Worm (Caenorhabditis elegans) whole organism, young adult: ENCODE data around the gene nhr-97.

ENCODE experiments used
- B0336.3 ChIP-seq: fragments of 200-800 bp; sonication (Bioruptor generic); IDR thresholded peaks from 2 replicates; pipeline ENCODE4 v1.3.6; 2022; ENCODE audit warnings: missing genetic modification characterization, missing compliant biosample characterization
- C06A6.2 ChIP-seq: fragments of 200-800 bp; sonication (Bioruptor generic); conservative IDR thresholded peaks from 2 replicates; pipeline ENCODE4 v1.3.6; 2022; ENCODE audit warnings: missing genetic modification characterization, missing compliant biosample characterization
- C17E4.6 ChIP-seq: fragments of 200-800 bp; sonication (Bioruptor generic); IDR thresholded peaks from 2 replicates; pipeline ENCODE4 v1.3.6; 2022; ENCODE audit warnings: missing genetic modification reagents, missing genetic modification characterization, missing compliant biosample characterization
- F22D6.2 ChIP-seq: sonication (generic microtip); optimal IDR thresholded peaks from 2 replicates; lab custom pipeline; 2016; ENCODE audit warnings: mild to moderate bottlenecking, missing genetic modification characterization, missing compliant biosample characterization
- F49E8.2 ChIP-seq: sonication (generic microtip); optimal IDR thresholded peaks from 3 replicates; lab custom pipeline; 2017; ENCODE audit warnings: missing genetic modification characterization, mild to moderate bottlenecking, missing compliant biosample characterization, antibody characterized with exemption, moderate library complexity; ENCODE audit not compliant: insufficient read depth
- F55B11.4 ChIP-seq: sonication (generic microtip); optimal IDR thresholded peaks from 2 replicates; lab custom pipeline; 2016; ENCODE audit warnings: missing compliant biosample characterization, missing genetic modification characterization, borderline replicate concordance; ENCODE audit not compliant: insufficient read depth
- K12H6.12 ChIP-seq: fragments of 200-800 bp; sonication (Bioruptor generic); optimal IDR thresholded peaks from 2 replicates; lab custom pipeline; 2018; ENCODE audit warnings: mild to moderate bottlenecking, missing genetic modification characterization, missing compliant biosample characterization
- Y79H2A.3 ChIP-seq: fragments of 200-800 bp; sonication (Bioruptor generic); conservative IDR thresholded peaks from 2 replicates; pipeline ENCODE4 v1.3.6; 2022; ENCODE audit warnings: missing genetic modification reagents, missing genetic modification characterization, missing compliant biosample characterization
- ama-1 ChIP-seq, 3 experiments: fragments of 150-350 bp in 1 of 3; sonication (generic microtip) in 2 of 3; optimal IDR thresholded peaks; 2 replicates each; lab custom pipeline; 2014 to 2018; ENCODE audit warnings: missing biosample characterization in 2 of 3, missing genetic modification characterization in 2 of 3, missing genetic modification reagents in 2 of 3
- atf-7 ChIP-seq: sonication (generic microtip); optimal IDR thresholded peaks from 2 replicates; lab custom pipeline; 2017; ENCODE audit warnings: mild to moderate bottlenecking, missing genetic modification characterization, missing compliant biosample characterization
- attf-5 ChIP-seq: fragments of 200-800 bp; sonication (Bioruptor generic); optimal IDR thresholded peaks from 2 replicates; lab custom pipeline; 2018; ENCODE audit warnings: mild to moderate bottlenecking, missing genetic modification characterization, missing compliant biosample characterization
- cebp-1 ChIP-seq, 2 experiments: fragments of 200-800 bp in 1 of 2; sonication (Bioruptor generic) in 1 of 2; sonication (generic microtip) in 1 of 2; IDR thresholded peaks in 1 of 2; optimal IDR thresholded peaks in 1 of 2; 2 replicates each; pipeline versions ENCODE4 v1.3.6 to Lab custom; 2017 to 2022; ENCODE audit warnings: missing compliant biosample characterization in 2 of 2, missing genetic modification characterization in 2 of 2, mild to moderate bottlenecking in 1 of 2, missing genetic modification reagents in 1 of 2, moderate library complexity in 1 of 2
- ceh-58 ChIP-seq: fragments of 200-800 bp; sonication (Bioruptor generic); IDR thresholded peaks from 2 replicates; pipeline ENCODE4 v1.3.6; 2022; ENCODE audit warnings: missing genetic modification characterization, missing compliant biosample characterization
- ceh-79 ChIP-seq: sonication (generic microtip); optimal IDR thresholded peaks from 2 replicates; lab custom pipeline; 2017; ENCODE audit warnings: mild to moderate bottlenecking, missing genetic modification characterization, missing compliant biosample characterization
- efl-1 ChIP-seq: fragments of 150-350 bp; optimal IDR thresholded peaks from 2 replicates; lab custom pipeline; 2014; ENCODE audit warnings: missing biosample characterization, missing genetic modification reagents, missing genetic modification characterization
- egl-44 ChIP-seq: fragments of 200-800 bp; sonication (Bioruptor generic); IDR thresholded peaks from 2 replicates; pipeline ENCODE4 v1.3.6; 2022; ENCODE audit warnings: missing genetic modification reagents, missing genetic modification characterization, missing compliant biosample characterization
- ets-4 ChIP-seq: fragments of 200-800 bp; sonication (Bioruptor generic); optimal IDR thresholded peaks from 2 replicates; lab custom pipeline; 2018; ENCODE audit warnings: mild to moderate bottlenecking, missing genetic modification characterization, missing compliant biosample characterization
- fkh-3 ChIP-seq: sonication (generic microtip); optimal IDR thresholded peaks from 2 replicates; lab custom pipeline; 2016; ENCODE audit warnings: mild to moderate bottlenecking, missing genetic modification characterization, missing compliant biosample characterization
- hmg-1.2 ChIP-seq: fragments of 200-800 bp; sonication (Bioruptor generic); IDR thresholded peaks from 2 replicates; pipeline ENCODE4 v1.3.6; 2022; ENCODE audit warnings: missing genetic modification reagents, missing genetic modification characterization, missing compliant biosample characterization
- lag-1 ChIP-seq: fragments of 200-800 bp; sonication (Bioruptor generic); IDR thresholded peaks from 2 replicates; pipeline ENCODE4 v1.3.6; 2022; ENCODE audit warnings: missing genetic modification reagents, missing genetic modification characterization, missing compliant biosample characterization
- lin-40 ChIP-seq: sonication (generic microtip); optimal IDR thresholded peaks from 2 replicates; lab custom pipeline; 2016; ENCODE audit warnings: missing genetic modification characterization, mild to moderate bottlenecking, missing compliant biosample characterization, missing genotype, missing genetic modification reagents
- lsl-1 ChIP-seq: fragments of 200-800 bp; sonication (Bioruptor generic); optimal IDR thresholded peaks from 2 replicates; lab custom pipeline; 2018; ENCODE audit warnings: mild to moderate bottlenecking, missing genetic modification characterization, moderate library complexity, missing compliant biosample characterization
- lsy-27 ChIP-seq: sonication (generic microtip); optimal IDR thresholded peaks from 2 replicates; lab custom pipeline; 2017; ENCODE audit warnings: missing genetic modification characterization, mild to moderate bottlenecking, missing compliant biosample characterization, antibody characterized with exemption, missing genotype, borderline replicate concordance; ENCODE audit not compliant: insufficient read depth
- madf-10 ChIP-seq: sonication (generic microtip); optimal IDR thresholded peaks from 2 replicates; lab custom pipeline; 2016; ENCODE audit warnings: mild to moderate bottlenecking, missing genetic modification characterization, missing compliant biosample characterization
- madf-3 ChIP-seq: fragments of 200-800 bp; sonication (Bioruptor generic); IDR thresholded peaks from 2 replicates; pipeline ENCODE4 v1.3.6; 2022; ENCODE audit warnings: missing genetic modification reagents, missing genetic modification characterization, missing compliant biosample characterization
- mel-28 ChIP-seq: sonication (generic microtip); optimal IDR thresholded peaks from 2 replicates; lab custom pipeline; 2016; ENCODE audit warnings: borderline replicate concordance, mild to moderate bottlenecking, missing genetic modification characterization, missing compliant biosample characterization
- nfya-2 ChIP-seq: fragments of 200-800 bp; sonication (Bioruptor generic); IDR thresholded peaks from 2 replicates; pipeline ENCODE4 v1.3.6; 2022; ENCODE audit warnings: missing genetic modification reagents, missing genetic modification characterization, missing compliant biosample characterization
- nfyb-1 ChIP-seq: fragments of 200-800 bp; sonication (Bioruptor generic); IDR thresholded peaks from 2 replicates; pipeline ENCODE4 v1.3.6; 2022; ENCODE audit warnings: missing genetic modification reagents, missing genetic modification characterization, missing compliant biosample characterization
- nhr-120 ChIP-seq: fragments of 200-800 bp; sonication (Bioruptor generic); IDR thresholded peaks from 2 replicates; pipeline ENCODE4 v1.3.6; 2022; ENCODE audit warnings: missing genetic modification characterization, missing compliant biosample characterization
- nhr-80 ChIP-seq: sonication (generic microtip); optimal IDR thresholded peaks from 2 replicates; lab custom pipeline; 2016; ENCODE audit warnings: missing genetic modification characterization, missing compliant biosample characterization
- sea-2 ChIP-seq: fragments of 200-800 bp; sonication (Bioruptor generic); IDR thresholded peaks from 2 replicates; pipeline ENCODE4 v1.3.6; 2022; ENCODE audit warnings: missing genetic modification characterization, missing compliant biosample characterization
- snpc-1.1 ChIP-seq: sonication (generic microtip); optimal IDR thresholded peaks from 2 replicates; lab custom pipeline; 2017; ENCODE audit warnings: missing genetic modification characterization, mild to moderate bottlenecking, missing compliant biosample characterization, antibody characterized with exemption, moderate library complexity, missing genotype, missing genetic modification reagents; ENCODE audit not compliant: insufficient read depth
- somi-1 ChIP-seq: fragments of 200-800 bp; sonication (Bioruptor generic); optimal IDR thresholded peaks from 2 replicates; lab custom pipeline; 2018; ENCODE audit warnings: mild to moderate bottlenecking, missing genetic modification characterization, missing compliant biosample characterization
- tbp1 ChIP-seq: fragments of 200-800 bp; sonication (Bioruptor generic); optimal IDR thresholded peaks from 2 replicates; lab custom pipeline; 2018; ENCODE audit warnings: mild to moderate bottlenecking, missing genetic modification characterization, missing compliant biosample characterization
- tlf-1 ChIP-seq: fragments of 200-800 bp; sonication (Bioruptor generic); optimal IDR thresholded peaks from 2 replicates; lab custom pipeline; 2018; ENCODE audit warnings: mild to moderate bottlenecking, missing genetic modification characterization, missing compliant biosample characterization
- ztf-6 ChIP-seq: fragments of 200-800 bp; sonication (Bioruptor generic); IDR thresholded peaks from 2 replicates; pipeline ENCODE4 v1.3.6; 2022; ENCODE audit warnings: missing genetic modification reagents, missing genetic modification characterization, missing compliant biosample characterization

The nhr-97 gene

DNA sequence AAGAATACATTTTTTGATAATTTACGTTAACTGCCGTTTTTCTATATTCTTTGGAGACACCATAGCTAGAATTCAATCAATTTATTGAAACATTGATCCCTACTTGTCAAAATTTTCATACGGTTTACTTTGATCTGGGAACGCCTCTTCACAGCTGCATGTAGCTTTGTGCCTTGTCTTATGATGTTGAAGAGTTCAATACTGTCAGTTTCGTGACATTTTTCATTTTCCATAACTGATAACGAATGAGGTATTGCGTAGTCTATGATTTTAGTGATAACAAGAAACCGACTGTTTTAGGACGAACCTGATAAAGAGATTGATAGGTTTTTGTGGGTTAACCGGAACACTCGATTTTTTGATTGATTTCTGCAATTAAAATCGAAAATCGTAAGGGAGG lies 44.0 kb downstream of the nhr-97 start (continued):
- TF ChIP-seq F22D6.2 (tag; lab: Kevin White, UChicago): peak; percentile 0
- peak; percentile 74 for TF ChIP-seq atf-7 (tag; lab: Kevin White, UChicago)
- TF ChIP-seq madf-10 (tag; lab: Kevin White, UChicago): peak; percentile 42
- TF ChIP-seq nhr-80 (tag; lab: Kevin White, UChicago): peak; percentile 97

DNA sequence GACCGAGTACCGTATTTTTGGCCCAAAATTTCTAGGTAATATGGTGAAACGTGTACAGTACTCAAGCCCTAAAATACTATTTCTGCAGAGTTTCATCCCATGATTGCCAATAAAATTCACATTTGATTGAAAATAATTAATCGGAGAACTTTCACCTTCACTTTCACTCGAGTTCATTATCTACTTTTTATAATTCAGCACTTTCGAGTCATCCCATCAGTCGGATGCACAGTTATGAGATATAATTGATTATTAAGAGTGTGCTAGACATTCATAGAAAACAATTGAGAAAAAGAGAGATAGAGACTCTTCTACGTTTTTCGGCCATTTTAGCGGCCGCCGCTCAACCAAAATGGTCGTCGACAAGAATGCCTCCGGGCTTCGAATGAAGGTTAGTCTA lies 45.3 kb downstream of the nhr-97 start, which contains the start of gene fat-3:
Gene fat-3, plus strand, starts transcription at position 313 of the 400 bp plus-strand sequence.
- TF ChIP-seq ama-1 (optimal IDR thresholded peaks at IDR 0.05; lab: Kevin White, UChicago): no peak
- TF ChIP-seq ama-1 (GFP tag; optimal IDR thresholded peaks at IDR 0.05; lab: Kevin White, UChicago): no peak
- peak; percentile 75 for TF ChIP-seq nhr-80 (tag; lab: Kevin White, UChicago)
- peak; percentile 53; the same call in 1 of the 2 replicates for TF ChIP-seq hmg-1.2

DNA sequence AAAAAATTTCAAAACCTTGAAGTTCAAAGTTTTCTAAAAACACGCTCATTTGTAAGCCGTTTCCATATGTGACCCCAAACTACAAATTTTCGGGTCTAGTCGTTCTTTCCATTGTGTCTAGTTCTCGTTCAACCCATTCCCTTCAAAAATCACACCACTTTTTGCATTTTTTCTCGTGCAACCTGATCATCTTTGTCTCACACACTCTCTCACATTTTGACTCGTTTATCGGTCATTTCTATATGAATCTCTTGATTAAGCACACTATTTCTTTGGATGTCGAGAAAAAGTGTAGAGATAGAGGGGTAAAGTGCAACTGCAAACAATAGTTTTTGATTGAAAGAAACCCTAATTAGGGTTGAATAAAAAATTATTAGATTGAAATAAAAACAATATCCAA lies 46.1 kb downstream of the nhr-97 start:
- TF ChIP-seq ets-4 (GFP tag; lab: Kevin White, UChicago): peak; percentile 35
- peak; percentile 42; the same call in 1 of the 2 replicates for TF ChIP-seq B0336.3 (GFP tag; lab: Robert Waterston, UW)
- TF ChIP-seq F55B11.4 (tag; lab: Kevin White, UChicago): no peak
- TF ChIP-seq nfya-2: no peak
- peak; percentile 16 for TF ChIP-seq attf-5 (GFP tag; lab: Kevin White, UChicago)
- TF ChIP-seq cebp-1 (GFP tag; IDR thresholded peaks at IDR 0.05; lab: Robert Waterston, UW): no peak
- TF ChIP-seq cebp-1 (tag; optimal IDR thresholded peaks at IDR 0.05; lab: Kevin White, UChicago): peak; percentile 55
- TF ChIP-seq madf-3 (GFP tag; lab: Robert Waterston, UW): no peak
- TF ChIP-seq C17E4.6: no peak
- TF ChIP-seq F49E8.2 (tag; lab: Kevin White, UChicago): no peak
- TF ChIP-seq K12H6.12 (tag; lab: Kevin White, UChicago): no peak
- TF ChIP-seq ceh-58 (GFP tag; lab: Robert Waterston, UW): no peak
- peak; percentile 74 for TF ChIP-seq nhr-80 (tag; lab: Kevin White, UChicago)
- no peak for TF ChIP-seq snpc-1.1 (tag; lab: Kevin White, UChicago)
- no peak for TF ChIP-seq lag-1 (GFP tag; lab: Robert Waterston, UW)
- no peak for TF ChIP-seq tlf-1
- no peak for TF ChIP-seq ceh-79 (tag; lab: Kevin White, UChicago)
- no peak for TF ChIP-seq fkh-3 (tag; lab: Kevin White, UChicago)
- TF ChIP-seq ztf-6 (GFP tag; lab: Robert Waterston, UW): no peak
- peak; percentile 29 for TF ChIP-seq madf-10 (tag; lab: Kevin White, UChicago)
- no peak for TF ChIP-seq efl-1 (GFP tag; lab: Kevin White, UChicago)
- peak; percentile 18 for TF ChIP-seq lin-40
- TF ChIP-seq lsl-1 (GFP tag; lab: Kevin White, UChicago): no peak
- no peak for TF ChIP-seq nhr-120
- TF ChIP-seq tbp1 (GFP tag; lab: Kevin White, UChicago): peak; percentile 24
- no peak for TF ChIP-seq lsy-27 (tag; lab: Kevin White, UChicago)
- no peak for TF ChIP-seq F22D6.2 (tag; lab: Kevin White, UChicago)
- no peak for TF ChIP-seq ama-1 (optimal IDR thresholded peaks at IDR 0.05; lab: Kevin White, UChicago)
- no peak for TF ChIP-seq ama-1 (GFP tag; optimal IDR thresholded peaks at IDR 0.05; lab: Kevin White, UChicago)
- TF ChIP-seq Y79H2A.3 (GFP tag; lab: Robert Waterston, UW): no peak
- TF ChIP-seq hmg-1.2: peak; percentile 75; the same call in 1 of the 2 replicates
- TF ChIP-seq egl-44: 0 out of 2 replicates have a peak, but pooled peaks have one; percentile 15
- TF ChIP-seq sea-2 (GFP tag; lab: Robert Waterston, UW): no peak
- TF ChIP-seq nfyb-1 (GFP tag; lab: Robert Waterston, UW): no peak
- no peak for TF ChIP-seq C06A6.2 (GFP tag; lab: Robert Waterston, UW)
- TF ChIP-seq somi-1: no peak
- TF ChIP-seq mel-28 (tag; lab: Kevin White, UChicago): no peak
